Fruit fly (Drosophila melanogaster) ovary, adult (tissue): Measurements from ENCODE around the gene Tnpo.
A peak's percentile ranks its signal among the peaks of the same experiment; 100 is the strongest.
"Not testable (repeated sequence)": the region's sequence is repeated elsewhere in the genome, so short reads cannot be mapped to it uniquely, and the experiment has no call there.

ENCODE experiments used
- CG17801 ChIP-seq: fragments of 200-800 bp; optimal IDR thresholded peaks from 2 replicates; lab custom pipeline; 2019; ENCODE audit warnings: missing biosample characterization, mild to moderate bottlenecking, missing genetic modification characterization, moderate library complexity; ENCODE audit not compliant: partially characterized antibody

Tnpo gene

DNA sequence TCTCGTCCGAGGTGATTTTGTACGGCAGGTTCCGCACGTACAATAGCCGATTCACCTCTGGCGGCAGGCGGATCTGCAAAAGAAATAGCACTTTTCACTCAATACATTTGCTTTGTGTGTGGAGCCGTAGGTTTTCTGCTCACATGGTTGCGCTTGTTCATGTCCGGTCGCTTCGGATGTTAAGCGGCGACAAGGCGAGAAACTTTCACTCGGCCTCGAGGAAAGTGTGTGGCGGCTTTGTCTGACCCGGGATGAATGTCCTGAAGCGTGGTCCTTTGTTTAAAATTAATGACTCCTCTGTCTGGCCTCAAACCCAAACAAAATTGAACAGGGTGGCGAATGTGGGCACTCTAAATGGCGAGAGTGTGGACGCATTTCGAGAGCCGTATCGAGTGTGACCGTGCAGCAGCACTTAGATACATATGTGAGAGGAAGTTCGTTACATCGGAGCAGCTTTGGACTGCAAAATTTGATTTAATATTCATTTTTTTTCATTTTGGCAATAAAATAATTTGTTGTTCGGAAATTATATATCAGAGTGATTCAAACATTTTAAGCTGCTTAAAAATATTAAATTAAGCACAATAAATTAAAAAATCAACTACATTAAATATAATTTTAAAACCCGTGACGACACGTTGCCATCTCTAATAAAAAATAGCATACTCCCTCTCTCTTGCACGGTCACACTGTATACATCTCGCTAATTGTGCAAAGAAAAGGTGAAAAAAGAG, at the start of gene Tnpo, which contains the start of gene Sf3b6:
TSS of gene Tnpo (plus strand) at position 659 of the 734 bp plus-strand sequence.
TSS of gene Sf3b6 (minus strand) at position 358 of the 734 bp plus-strand sequence.
- peak; percentile 77 for TF ChIP-seq CG17801

DNA sequence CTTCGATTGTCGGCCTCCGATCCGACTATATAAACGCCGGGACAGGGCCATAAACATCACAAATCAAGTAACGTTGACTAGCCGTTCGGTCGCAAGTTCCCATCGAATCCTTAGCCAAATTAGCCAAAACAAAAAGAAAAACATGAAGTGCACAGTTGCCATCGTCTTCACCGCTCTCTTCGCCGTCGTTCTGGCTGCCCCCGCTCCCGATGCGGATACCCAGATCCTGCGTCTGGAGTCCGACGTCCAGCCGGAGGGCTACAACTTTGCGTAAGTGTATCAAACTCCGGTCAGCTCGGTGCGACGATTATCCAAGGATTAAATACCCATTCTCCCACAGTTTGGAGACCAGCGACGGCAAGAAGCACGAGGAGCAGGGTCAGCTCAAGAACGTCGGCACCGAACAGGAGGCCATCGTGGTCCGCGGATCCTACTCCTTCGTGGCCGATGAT, 48.5 kb upstream of the Tnpo start, which contains the start of gene Lcp65Ac:
TSS of gene Lcp65Ac (plus strand) at position 51 of the 452 bp plus-strand sequence.
- TF ChIP-seq CG17801, result no peak

DNA sequence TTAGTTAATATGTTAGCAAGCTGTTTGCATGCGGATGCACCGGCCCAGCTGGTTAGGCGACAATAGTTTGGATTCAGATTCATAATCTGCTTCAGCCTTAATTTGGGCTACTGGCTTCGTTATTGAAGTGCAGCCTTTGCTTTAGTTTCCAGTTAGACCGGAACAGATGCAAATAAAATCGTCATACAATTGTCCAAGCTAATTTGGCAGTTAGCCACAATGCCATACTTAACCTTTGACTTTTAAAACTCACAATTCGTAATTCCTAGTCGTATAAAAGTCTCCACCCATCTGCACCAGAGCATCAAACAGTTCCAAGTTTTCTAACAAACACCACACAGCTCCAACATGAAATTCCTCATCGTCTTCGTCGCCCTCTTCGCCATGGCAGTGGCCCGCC, 46.9 kb upstream of the Tnpo start, which contains the start of gene Lcp65Ab2:
TSS of gene Lcp65Ab2 (plus strand) at position 301 of the 400 bp plus-strand sequence.
- TF ChIP-seq CG17801, result not testable (repeated sequence)

DNA sequence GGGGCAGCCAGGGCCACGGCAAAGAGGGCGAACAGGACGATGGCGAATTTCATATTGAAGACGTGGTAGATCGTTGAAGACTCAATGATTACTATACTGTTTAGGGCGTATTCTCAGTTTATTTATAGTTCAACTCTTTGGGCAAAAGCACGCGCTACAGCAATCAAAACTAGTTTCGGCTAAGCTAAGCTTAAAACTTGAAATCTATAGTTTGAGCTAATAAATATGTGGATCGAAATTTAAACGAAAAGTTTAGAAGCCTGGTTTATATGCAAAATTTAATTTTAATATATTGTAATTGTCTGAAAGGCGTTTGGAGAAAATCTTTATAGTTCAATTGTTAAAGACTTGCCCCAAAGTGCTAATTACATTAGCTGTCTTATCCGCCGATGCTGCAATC, 45.4 kb upstream of the Tnpo start, which contains the start of gene Cpr65Ax1:
TSS of gene Cpr65Ax1 (minus strand) at position 101 of the 400 bp plus-strand sequence.
- TF ChIP-seq CG17801, result not testable (repeated sequence)

DNA sequence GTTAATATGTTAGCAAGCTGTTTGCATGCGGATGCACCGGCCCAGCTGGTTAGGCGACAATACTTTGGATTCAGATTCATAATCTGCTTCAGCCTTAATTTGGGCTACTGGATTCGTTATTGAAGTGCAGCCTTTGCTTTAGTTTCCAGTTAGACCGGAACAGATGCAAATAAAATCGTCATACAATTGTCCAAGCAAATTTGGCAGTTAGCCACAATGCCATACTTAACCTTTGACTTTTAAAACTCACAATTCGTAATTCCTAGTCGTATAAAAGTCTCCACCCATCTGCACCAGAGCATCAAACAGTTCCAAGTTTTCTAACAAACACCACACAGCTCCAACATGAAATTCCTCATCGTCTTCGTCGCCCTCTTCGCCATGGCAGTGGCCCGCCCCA, 44.0 kb upstream of the Tnpo start, which contains the start of gene Lcp65Ab1:
TSS of gene Lcp65Ab1 (plus strand) at position 301 of the 400 bp plus-strand sequence.
- not testable (repeated sequence) for TF ChIP-seq CG17801

DNA sequence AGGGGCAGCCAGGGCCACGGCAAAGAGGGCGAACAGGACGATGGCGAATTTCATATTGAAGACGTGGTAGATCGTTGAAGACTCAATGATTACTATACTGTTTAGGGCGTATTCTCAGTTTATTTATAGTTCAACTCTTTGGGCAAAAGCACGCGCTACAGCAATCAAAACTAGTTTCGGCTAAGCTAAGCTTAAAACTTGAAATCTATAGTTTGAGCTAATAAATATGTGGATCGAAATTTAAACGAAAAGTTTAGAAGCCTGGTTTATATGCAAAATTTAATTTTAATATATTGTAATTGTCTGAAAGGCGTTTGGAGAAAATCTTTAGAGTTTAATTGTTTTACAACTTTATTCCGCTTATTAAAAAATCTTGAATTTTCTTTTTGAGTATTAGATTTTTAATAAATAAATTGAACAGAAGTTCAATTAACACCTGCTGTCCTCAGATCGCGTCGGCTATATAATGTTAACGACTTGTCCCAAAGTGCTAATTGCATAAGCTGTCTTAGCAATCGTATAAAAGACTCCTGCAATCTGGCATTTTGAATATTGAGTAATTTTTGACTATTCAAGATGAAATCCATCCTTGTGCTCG, 42.4 kb upstream of the Tnpo start, which contains the start of the genes Cpr65Ax2 and Lcp65Aa:
TSS of gene Cpr65Ax2 (minus strand) at position 101 of the 598 bp plus-strand sequence.
TSS of gene Lcp65Aa (plus strand) at position 548 of the 598 bp plus-strand sequence.
- TF ChIP-seq CG17801, result not testable (repeated sequence)

DNA sequence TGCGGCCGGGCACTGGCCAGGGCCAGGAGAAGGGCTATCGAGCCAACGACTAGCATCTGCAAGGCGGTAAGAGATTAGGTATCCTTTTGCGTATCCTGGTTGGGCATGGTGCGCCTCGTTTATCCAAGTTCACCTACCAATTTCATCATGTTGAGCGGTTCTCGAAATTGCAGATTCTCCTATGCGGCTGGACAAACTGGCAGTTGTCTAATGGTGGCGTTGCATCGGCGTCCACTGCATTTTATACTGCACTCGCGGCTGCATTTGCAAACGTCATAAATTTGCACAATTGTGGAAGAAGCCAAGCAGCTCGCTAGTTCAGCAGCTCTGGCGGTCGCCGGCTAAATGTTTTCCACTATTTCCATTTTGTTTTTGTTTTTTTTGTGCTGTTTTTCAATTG, 40.7 kb upstream of the Tnpo start, which contains the start of gene Acp65Aa:
TSS of gene Acp65Aa (minus strand) at position 215 of the 400 bp plus-strand sequence.
- TF ChIP-seq CG17801, result no peak

DNA sequence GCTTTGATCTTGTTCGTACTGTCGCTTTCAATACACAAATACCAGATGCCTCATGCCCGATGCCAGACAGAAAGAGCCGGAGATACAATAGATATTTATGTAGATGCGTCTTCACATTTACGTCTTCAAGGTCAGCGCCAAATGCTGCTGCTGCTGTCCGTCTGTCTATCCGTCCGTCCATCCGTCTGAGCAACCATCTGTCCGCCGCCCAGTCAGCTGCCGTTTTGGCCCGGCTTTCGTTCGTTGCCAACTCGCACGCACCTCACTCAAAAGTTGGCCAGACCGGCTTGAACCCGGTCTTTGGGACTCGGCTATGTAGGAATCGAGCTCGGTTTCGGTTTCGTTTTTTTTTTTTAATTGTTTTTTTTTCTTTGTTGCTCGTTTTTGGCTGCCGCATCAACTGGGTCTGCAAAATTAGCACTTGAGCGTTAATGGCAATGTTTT, 38.3 kb upstream of the Tnpo start:
- no peak for TF ChIP-seq CG17801

DNA sequence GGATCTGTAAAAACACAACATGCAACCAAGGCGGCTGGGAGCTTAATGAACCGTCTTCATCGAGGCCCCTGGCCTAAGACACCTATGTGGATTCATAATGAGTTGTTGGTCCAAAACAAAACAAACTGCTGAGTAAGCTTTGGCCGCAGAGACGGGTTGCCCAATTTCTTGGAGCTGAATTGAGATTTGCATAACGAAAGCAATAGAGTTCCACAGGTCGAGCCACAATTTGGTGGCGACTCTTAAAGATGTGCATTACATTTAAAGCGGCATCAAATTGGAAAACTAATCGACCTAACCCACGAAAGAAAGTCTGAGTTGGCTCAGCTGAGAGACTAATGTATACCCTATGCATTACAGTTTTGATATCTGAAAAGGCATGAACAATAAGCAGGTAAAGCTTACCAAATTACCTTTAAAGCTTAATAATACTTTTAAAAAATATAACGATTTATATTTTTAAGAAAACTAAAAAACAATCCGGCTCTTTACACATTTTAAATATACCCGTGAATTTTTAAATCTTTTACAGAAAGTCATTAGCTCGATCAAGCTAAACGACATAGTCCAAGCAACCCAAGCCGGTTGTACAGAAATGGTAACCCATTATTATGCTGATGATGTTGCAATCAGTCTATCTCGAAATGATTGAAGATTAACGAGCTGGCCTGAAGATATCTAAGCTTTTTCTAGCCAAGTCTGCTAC, 35.8 kb upstream of the Tnpo start, which contains the start of gene CG13297:
TSS of gene CG13297 (minus strand) at position 51 of the 706 bp plus-strand sequence.
- TF ChIP-seq CG17801, result no peak

DNA sequence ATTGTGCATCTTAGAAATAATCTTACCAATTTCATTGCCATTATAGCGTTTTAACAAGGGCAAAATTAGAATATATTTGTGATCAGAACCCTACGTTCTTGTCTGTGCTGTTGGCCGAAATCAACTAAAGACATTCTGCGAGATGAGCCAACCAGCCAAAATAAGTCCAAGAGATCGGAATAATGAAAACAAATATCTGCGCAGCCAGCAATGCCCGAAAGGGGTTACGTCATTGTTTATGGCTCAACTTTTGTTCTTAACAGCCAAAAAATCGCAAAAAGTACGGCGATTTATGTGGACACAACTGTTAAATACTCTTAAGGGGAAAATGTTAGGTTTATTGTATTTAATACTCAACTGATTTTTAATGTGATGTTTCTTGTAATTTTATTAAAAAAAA, 34.8 kb upstream of the Tnpo start, which contains the start of gene Cpr65Ay:
TSS of gene Cpr65Ay (minus strand) at position 101 of the 400 bp plus-strand sequence.
- TF ChIP-seq CG17801, result no peak

DNA sequence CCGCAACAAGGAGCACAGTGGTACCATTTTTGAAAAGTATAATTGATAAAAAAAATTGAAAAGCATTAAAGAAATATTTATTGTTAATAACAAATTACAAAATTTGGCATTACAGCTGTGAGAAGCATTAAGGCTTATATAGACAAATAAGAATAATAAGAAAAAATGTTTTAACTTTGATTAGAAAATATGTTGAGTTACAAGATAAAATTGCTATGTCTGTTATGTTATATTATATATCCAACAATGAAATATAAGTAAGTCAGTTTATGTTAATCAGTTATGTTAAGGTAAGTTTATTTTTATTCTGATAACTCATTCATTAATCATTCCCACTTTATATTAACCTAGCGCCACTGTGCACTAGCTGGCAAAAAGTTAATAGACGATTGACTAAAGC, 33.4 kb upstream of the Tnpo start:
- TF ChIP-seq CG17801, result no peak

DNA sequence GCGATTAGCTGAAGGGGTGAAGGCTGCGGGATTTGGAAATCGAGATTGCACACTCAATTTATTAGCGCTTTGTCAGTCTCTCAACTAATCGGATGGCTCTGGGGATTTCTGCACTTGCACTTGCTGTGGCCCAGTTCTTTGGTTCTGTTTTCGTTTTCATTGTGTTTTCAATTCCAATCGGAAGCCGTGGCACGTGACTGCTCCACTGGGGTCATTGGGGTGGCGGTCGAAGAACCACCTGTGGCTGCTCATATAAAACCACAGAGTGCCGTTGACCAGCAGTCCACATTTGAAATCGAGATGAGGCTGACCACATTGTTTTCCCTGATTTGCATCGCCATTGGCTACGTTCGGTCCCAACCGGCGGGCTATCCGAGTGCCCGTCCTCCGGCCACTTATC, 32.8 kb upstream of the Tnpo start, which contains the start of gene Cpr65Az:
TSS of gene Cpr65Az (plus strand) at position 301 of the 400 bp plus-strand sequence.
- TF ChIP-seq CG17801, result no peak

DNA sequence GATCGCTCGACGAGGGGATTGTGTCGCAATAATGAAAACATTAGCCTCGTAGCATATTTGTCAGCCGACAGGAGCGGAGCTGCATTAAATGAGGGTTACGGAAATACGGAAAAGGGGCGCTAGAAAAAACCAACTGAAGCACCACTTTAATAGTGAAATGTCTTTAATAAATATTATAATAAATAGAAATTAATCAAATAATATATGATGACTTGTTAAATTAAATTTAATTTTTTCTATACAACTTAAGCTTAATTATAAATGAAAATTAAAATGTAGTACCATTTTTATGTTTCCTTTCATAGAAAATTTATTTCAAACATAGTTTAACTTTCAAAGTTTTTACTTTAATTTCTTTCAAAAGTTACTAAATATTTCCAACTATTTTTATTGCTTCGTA, 31.3 kb upstream of the Tnpo start:
- no peak for TF ChIP-seq CG17801

DNA sequence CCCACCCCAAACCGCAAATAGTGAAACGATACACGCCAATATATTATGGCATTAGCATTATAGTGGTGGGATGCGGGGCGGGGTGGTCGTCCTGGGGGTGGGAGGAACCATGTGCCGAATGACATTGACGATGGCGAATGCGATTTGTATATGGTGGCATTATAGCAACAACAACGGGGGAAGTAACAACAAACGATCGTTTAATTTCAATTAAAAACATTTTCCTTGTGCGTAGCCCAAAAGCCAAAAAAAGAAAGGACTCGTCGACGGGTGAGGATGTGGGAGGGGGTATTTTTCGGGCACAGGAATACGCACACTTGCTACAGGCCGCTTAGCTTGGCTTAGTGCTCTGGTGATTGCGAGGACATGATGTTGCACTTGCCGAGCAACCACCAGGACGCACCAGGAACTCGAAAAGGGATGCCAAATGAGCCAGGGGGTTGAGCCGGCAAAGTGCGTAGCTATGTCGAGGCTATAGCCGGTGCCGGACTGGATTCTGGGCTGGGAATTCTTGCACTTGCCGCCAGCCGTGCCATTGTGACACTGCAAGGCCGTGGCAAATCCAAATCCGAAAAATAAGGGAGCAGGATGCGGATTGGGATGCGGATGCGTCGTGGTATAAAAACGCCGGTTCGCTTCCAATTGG, 30.7 kb upstream of the Tnpo start, which contains the start of gene Prdm13:
TSS of gene Prdm13 (plus strand) at position 645 of the 646 bp plus-strand sequence.
- TF ChIP-seq CG17801, result no peak

DNA sequence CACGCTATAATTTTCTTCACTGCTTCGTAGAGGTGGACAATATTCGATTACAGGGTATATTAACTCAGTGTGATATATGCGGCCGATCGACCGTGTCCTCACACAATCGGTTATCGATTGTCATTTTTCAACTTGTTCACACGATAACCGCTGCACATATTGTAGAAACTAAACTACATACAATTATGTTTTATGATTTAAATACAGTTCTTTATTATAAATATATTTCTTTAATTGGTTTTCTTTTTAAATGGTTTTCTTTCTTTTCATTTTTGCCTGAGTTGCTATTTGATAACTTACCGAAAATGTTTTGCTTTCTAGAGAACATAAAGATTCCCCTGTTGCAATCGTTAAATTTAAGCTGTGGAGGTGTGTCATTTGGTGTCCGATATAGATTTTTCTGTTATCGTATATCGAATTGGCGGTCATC, 19.4 kb upstream of the Tnpo start, which contains the start of the genes fmt and CG7376:
TSS of gene fmt (minus strand) at position 55 of the 430 bp plus-strand sequence.
TSS of gene CG7376 (plus strand) at position 423 of the 430 bp plus-strand sequence.
- peak; percentile 36 for TF ChIP-seq CG17801
